Fruit fly (Drosophila melanogaster) whole organism, embryonic: Measurements from ENCODE around the gene Fmr1.
A peak's percentile ranks its signal among the peaks of the same experiment; 100 is the strongest.

Experiments
- Antp ChIP-seq: fragments of 200-800 bp; sonication (Bioruptor generic); optimal IDR thresholded peaks from 3 replicates; lab custom pipeline; 2016; ENCODE audit warnings: missing biosample characterization, missing genetic modification characterization
- Bdp1 ChIP-seq: fragments of 200-800 bp; sonication (Bioruptor generic); optimal IDR thresholded peaks from 3 replicates; lab custom pipeline; 2016; ENCODE audit warnings: missing biosample characterization, missing genetic modification characterization
- CG10366 ChIP-seq: fragments of 200-800 bp; sonication (Bioruptor generic); IDR thresholded peaks from 2 replicates; pipeline ENCODE4 v1.3.6; 2022; ENCODE audit warnings: missing biosample characterization, missing genetic modification characterization
- CG10565 ChIP-seq: fragments of 200-800 bp; sonication (Bioruptor generic); optimal IDR thresholded peaks from 3 replicates; lab custom pipeline; 2016; ENCODE audit warnings: missing biosample characterization, mild to moderate bottlenecking, missing genetic modification characterization
- CG11560 ChIP-seq: fragments of 200-800 bp; sonication (Bioruptor generic); IDR thresholded peaks from 3 replicates; pipeline ENCODE4 v1.3.6; 2022; ENCODE audit warnings: missing biosample characterization, missing genetic modification characterization
- CG12391 ChIP-seq: fragments of 200-800 bp; sonication (Bioruptor generic); optimal IDR thresholded peaks from 3 replicates; lab custom pipeline; 2018; ENCODE audit warnings: missing biosample characterization, mild to moderate bottlenecking, missing genetic modification characterization, moderate library complexity
- CG12744 ChIP-seq: fragments of 200-800 bp; sonication (Bioruptor generic); optimal IDR thresholded peaks from 2 replicates; lab custom pipeline; 2016; ENCODE audit warnings: missing biosample characterization, missing genetic modification characterization
- CG13123 ChIP-seq: fragments of 200-800 bp; sonication (Bioruptor generic); optimal IDR thresholded peaks from 2 replicates; lab custom pipeline; 2016; ENCODE audit warnings: missing biosample characterization, missing genetic modification characterization
- CG13287 ChIP-seq: fragments of 200-800 bp; sonication (Bioruptor generic); IDR thresholded peaks from 2 replicates; pipeline ENCODE4 v1.3.6; 2022; ENCODE audit warnings: missing biosample characterization, missing genetic modification characterization; ENCODE audit not compliant: partially characterized antibody
- CG14710 ChIP-seq: fragments of 200-800 bp; sonication (Bioruptor generic); optimal IDR thresholded peaks from 3 replicates; lab custom pipeline; 2019; ENCODE audit warnings: missing biosample characterization, mild to moderate bottlenecking, missing genetic modification characterization, moderate library complexity
- CG14965 ChIP-seq: fragments of 200-800 bp; sonication (Bioruptor generic); optimal IDR thresholded peaks from 2 replicates; lab custom pipeline; 2016; ENCODE audit warnings: missing biosample characterization, missing genetic modification characterization, borderline replicate concordance
- CG15073 ChIP-seq: fragments of 200-800 bp; sonication (Bioruptor generic); optimal IDR thresholded peaks from 2 replicates; lab custom pipeline; 2016; ENCODE audit warnings: missing biosample characterization, missing genetic modification characterization
- CG18764 ChIP-seq: fragments of 200-800 bp; sonication (Bioruptor generic); optimal IDR thresholded peaks from 3 replicates; lab custom pipeline; 2016; ENCODE audit warnings: missing biosample characterization, missing genetic modification characterization
- CG2120 ChIP-seq: fragments of 200-800 bp; sonication (Bioruptor generic); optimal IDR thresholded peaks from 3 replicates; lab custom pipeline; 2016; ENCODE audit warnings: missing biosample characterization, missing genetic modification characterization
- CG2712 ChIP-seq: fragments of 200-800 bp; optimal IDR thresholded peaks from 3 replicates; lab custom pipeline; 2019; ENCODE audit warnings: missing biosample characterization, mild to moderate bottlenecking, missing genetic modification characterization, moderate library complexity
- CG3065 ChIP-seq: fragments of 200-800 bp; sonication (Bioruptor generic); optimal IDR thresholded peaks from 2 replicates; lab custom pipeline; 2016; ENCODE audit warnings: missing biosample characterization, missing genetic modification characterization
- CG5245 ChIP-seq: fragments of 200-800 bp; sonication (Bioruptor generic); optimal IDR thresholded peaks from 3 replicates; lab custom pipeline; 2016; ENCODE audit warnings: missing biosample characterization, missing genetic modification characterization
- CG8290 ChIP-seq, 3 experiments: fragments of 200-800 bp; sonication (Bioruptor generic); optimal IDR thresholded peaks; 2 replicates each; lab custom pipeline; 2016 to 2019; ENCODE audit warnings: missing biosample characterization in 3 of 3, missing genetic modification characterization in 3 of 3, mild to moderate bottlenecking in 2 of 3, moderate library complexity in 1 of 3
- CG9817 ChIP-seq: fragments of 200-800 bp; sonication (Bioruptor generic); optimal IDR thresholded peaks from 2 replicates; lab custom pipeline; 2018; ENCODE audit warnings: missing biosample characterization, mild to moderate bottlenecking, missing genetic modification characterization, moderate library complexity
- CG9932 ChIP-seq: fragments of 200-800 bp; sonication (Bioruptor generic); IDR thresholded peaks from 2 replicates; pipeline ENCODE4 v1.3.6; 2022; ENCODE audit warnings: missing biosample characterization, missing genetic modification characterization
- D ChIP-seq, 2 experiments: fragments of 200-800 bp in 1 of 2; fragments of >200 bp in 1 of 2; sonication (Bioruptor generic) in 1 of 2; optimal IDR thresholded peaks; 2 replicates in 1 of 2; 3 replicates in 1 of 2; lab custom pipeline; 2017; ENCODE audit warnings: mild to moderate bottlenecking in 1 of 2, missing biosample characterization in 1 of 2, missing genetic modification characterization in 1 of 2, missing genetic modification reagents in 1 of 2
- Hmx ChIP-seq: fragments of 200-800 bp; sonication (Bioruptor generic); optimal IDR thresholded peaks from 2 replicates; lab custom pipeline; 2016; ENCODE audit warnings: missing biosample characterization, missing genetic modification characterization
- Hr78 ChIP-seq, 2 experiments: fragments of 200-800 bp in 1 of 2; fragments of >200 bp in 1 of 2; sonication (Bioruptor generic) in 1 of 2; optimal IDR thresholded peaks; 2 replicates each; lab custom pipeline; 2017 to 2019; ENCODE audit warnings: missing biosample characterization in 2 of 2, missing genetic modification characterization in 2 of 2, mild to moderate bottlenecking in 1 of 2, moderate library complexity in 1 of 2
- Pdp1 ChIP-seq, 2 experiments: fragments of 200-800 bp; sonication (Bioruptor generic); optimal IDR thresholded peaks; 3 replicates each; lab custom pipeline; 2016; ENCODE audit warnings: missing biosample characterization in 2 of 2, missing genetic modification characterization in 2 of 2, mild to moderate bottlenecking in 1 of 2, moderate library complexity in 1 of 2
- Ptx1 ChIP-seq: fragments of 200-800 bp; sonication (Bioruptor generic); IDR thresholded peaks from 2 replicates; pipeline ENCODE4 v1.3.6; 2022; ENCODE audit warnings: missing biosample characterization, missing genetic modification characterization
- abd-A ChIP-seq: fragments of 200-800 bp; sonication (Bioruptor generic); optimal IDR thresholded peaks from 3 replicates; lab custom pipeline; 2019; ENCODE audit warnings: missing biosample characterization, mild to moderate bottlenecking, missing genetic modification characterization, moderate library complexity
- ac ChIP-seq: fragments of 200-800 bp; sonication (Bioruptor generic); optimal IDR thresholded peaks from 3 replicates; lab custom pipeline; 2017; ENCODE audit warnings: missing biosample characterization, mild to moderate bottlenecking, missing genetic modification characterization
- ap ChIP-seq: fragments of 200-800 bp; sonication (Bioruptor generic); IDR thresholded peaks from 2 replicates; pipeline ENCODE4 v1.3.6; 2022; ENCODE audit warnings: missing biosample characterization, missing genetic modification characterization
- bsh ChIP-seq, 2 experiments: fragments of 200-800 bp; sonication (Bioruptor generic); optimal IDR thresholded peaks; 2 replicates each; lab custom pipeline; 2017 to 2018; ENCODE audit warnings: mild to moderate bottlenecking in 2 of 2, missing biosample characterization in 2 of 2, missing genetic modification characterization in 2 of 2, moderate library complexity in 1 of 2
- ems ChIP-seq: fragments of 200-800 bp; sonication (Bioruptor generic); optimal IDR thresholded peaks from 3 replicates; lab custom pipeline; 2016; ENCODE audit warnings: missing biosample characterization, missing genetic modification characterization
- fd102C ChIP-seq: fragments of 200-800 bp; sonication (Bioruptor generic); optimal IDR thresholded peaks from 2 replicates; lab custom pipeline; 2018; ENCODE audit warnings: missing biosample characterization, mild to moderate bottlenecking, missing genetic modification characterization, moderate library complexity
- gcm ChIP-seq: fragments of 200-800 bp; sonication (Bioruptor generic); optimal IDR thresholded peaks from 2 replicates; lab custom pipeline; 2019; ENCODE audit warnings: missing biosample characterization, mild to moderate bottlenecking, missing genetic modification characterization, moderate library complexity
- grn ChIP-seq: fragments of 200-800 bp; sonication (Bioruptor generic); optimal IDR thresholded peaks from 3 replicates; lab custom pipeline; 2017; ENCODE audit warnings: missing biosample characterization, missing genetic modification characterization
- ken ChIP-seq: fragments of 200-800 bp; sonication (Bioruptor generic); IDR thresholded peaks from 3 replicates; pipeline ENCODE4 v1.3.6; 2022; ENCODE audit warnings: missing biosample characterization, missing genetic modification characterization
- nau ChIP-seq: fragments of 200-800 bp; sonication (Bioruptor generic); optimal IDR thresholded peaks from 3 replicates; lab custom pipeline; 2017; ENCODE audit warnings: missing biosample characterization, mild to moderate bottlenecking, missing genetic modification characterization, missing genetic modification reagents
- nom ChIP-seq: fragments of 200-800 bp; sonication (Bioruptor generic); optimal IDR thresholded peaks from 2 replicates; lab custom pipeline; 2017; ENCODE audit warnings: missing biosample characterization, missing genetic modification characterization, mild to moderate bottlenecking, moderate library complexity, missing genetic modification reagents
- phol ChIP-seq: fragments of 200-800 bp; sonication (Bioruptor generic); optimal IDR thresholded peaks from 3 replicates; lab custom pipeline; 2018; ENCODE audit warnings: missing biosample characterization, mild to moderate bottlenecking, missing genetic modification characterization, moderate library complexity
- psq ChIP-seq: fragments of 200-800 bp; sonication (Bioruptor generic); optimal IDR thresholded peaks from 2 replicates; lab custom pipeline; 2017; ENCODE audit warnings: missing biosample characterization, missing genetic modification characterization
- sc ChIP-seq, 3 experiments: fragments of >200 bp in 2 of 3; fragments of 200-800 bp in 1 of 3; sonication (Bioruptor generic) in 1 of 3; optimal IDR thresholded peaks; 2 replicates in 2 of 3; 3 replicates in 1 of 3; lab custom pipeline; 2017; ENCODE audit warnings: mild to moderate bottlenecking in 1 of 3, missing biosample characterization in 1 of 3, missing genetic modification characterization in 1 of 3, missing genetic modification reagents in 1 of 3
- slou ChIP-seq: fragments of 200-800 bp; sonication (Bioruptor generic); optimal IDR thresholded peaks from 3 replicates; lab custom pipeline; 2016; ENCODE audit warnings: missing biosample characterization, missing genetic modification characterization
- sqz ChIP-seq: fragments of 200-800 bp; sonication (Bioruptor generic); optimal IDR thresholded peaks from 3 replicates; lab custom pipeline; 2018; ENCODE audit warnings: missing biosample characterization, mild to moderate bottlenecking, missing genetic modification characterization
- tna ChIP-seq: fragments of 200-800 bp; sonication (Bioruptor generic); IDR thresholded peaks from 2 replicates; pipeline ENCODE4 v1.3.6; 2022; ENCODE audit warnings: missing biosample characterization, missing genetic modification characterization; ENCODE audit not compliant: partially characterized antibody
- wek ChIP-seq: fragments of 200-800 bp; sonication (Bioruptor generic); optimal IDR thresholded peaks from 3 replicates; lab custom pipeline; 2018; ENCODE audit warnings: missing biosample characterization, mild to moderate bottlenecking, missing genetic modification characterization, moderate library complexity
- wor ChIP-seq: fragments of 200-800 bp; sonication (Bioruptor generic); IDR thresholded peaks from 2 replicates; pipeline ENCODE4 v1.3.6; 2022; ENCODE audit warnings: missing biosample characterization, missing genetic modification characterization
- zen ChIP-seq: fragments of 200-800 bp; sonication (Bioruptor generic); optimal IDR thresholded peaks from 3 replicates; lab custom pipeline; 2018; ENCODE audit warnings: missing biosample characterization, mild to moderate bottlenecking, missing genetic modification characterization, moderate library complexity
- zf30C ChIP-seq: fragments of 200-800 bp; sonication (Bioruptor generic); optimal IDR thresholded peaks from 3 replicates; lab custom pipeline; 2018; ENCODE audit warnings: missing biosample characterization, mild to moderate bottlenecking, missing genetic modification characterization

The Fmr1 gene

dm6 chr3R:10097531-10098295 lies 12.2 kb downstream of the Fmr1 start (continued):
- TF ChIP-seq fd102C = no peak
- peak; percentile 61 to 87 for TF ChIP-seq Pdp1 (GFP tag; optimal IDR thresholded peaks at IDR 0.05; lab: Kevin White, UChicago)
- TF ChIP-seq tna (GFP tag; lab: Robert Waterston, UW) = no peak
- no peak for TF ChIP-seq sc (optimal IDR thresholded peaks at IDR 0.05; lab: Kevin White, UChicago)
- TF ChIP-seq sc (GFP tag; optimal IDR thresholded peaks at IDR 0.05; lab: Kevin White, UChicago) = no peak
- peak; percentile 42; the same call in 1 of the 2 replicates for TF ChIP-seq CG10366 (GFP tag; lab: Robert Waterston, UW)
- TF ChIP-seq Hr78 (GFP tag; optimal IDR thresholded peaks at IDR 0.05; lab: Kevin White, UChicago) = peak in 1 of 2 experiments; percentile 88
- TF ChIP-seq grn = peak; percentile 29
- TF ChIP-seq Bdp1 (GFP tag; lab: Kevin White, UChicago) = peak; percentile 9
- TF ChIP-seq CG15073 = no peak
- TF ChIP-seq Ptx1 (GFP tag; lab: Robert Waterston, UW) = peak; percentile 73
- TF ChIP-seq CG13123 (GFP tag; lab: Kevin White, UChicago) = no peak
- TF ChIP-seq CG10565 = no peak
- no peak for TF ChIP-seq zf30C (GFP tag; lab: Kevin White, UChicago)
- TF ChIP-seq CG2120 = peak; percentile 90
- peak; percentile 57 for TF ChIP-seq nau
- 0 out of 3 replicates have a peak, but pooled peaks have one; percentile 22 for TF ChIP-seq CG11560 (tag; lab: Robert Waterston, UW)
- TF ChIP-seq CG13287 (GFP tag; lab: Robert Waterston, UW) = no peak; the same call in 1 of the 2 replicates
- TF ChIP-seq CG2712 (tag; lab: Kevin White, UChicago) = peak; percentile 67
- TF ChIP-seq phol (tag; lab: Kevin White, UChicago) = peak; percentile 62
- peak; percentile 39 for TF ChIP-seq wek (GFP tag; lab: Kevin White, UChicago)
- peak; percentile 71 for TF ChIP-seq CG9932 (GFP tag; lab: Robert Waterston, UW)
- 0 out of 2 replicates have a peak, but pooled peaks have one; percentile 40 for TF ChIP-seq ap (GFP tag; lab: Robert Waterston, UW)
- no peak for TF ChIP-seq CG8290 (GFP tag; optimal IDR thresholded peaks at IDR 0.05; lab: Kevin White, UChicago)
- peak in 1 of 2 experiments; percentile 71 for TF ChIP-seq CG8290 (tag; optimal IDR thresholded peaks at IDR 0.05; lab: Kevin White, UChicago)
- TF ChIP-seq CG14710 (tag; lab: Kevin White, UChicago) = peak; percentile 5
- peak in 1 of 2 experiments; percentile 42 for TF ChIP-seq bsh (GFP tag; optimal IDR thresholded peaks at IDR 0.05; lab: Kevin White, UChicago)
- TF ChIP-seq Hmx (GFP tag; lab: Kevin White, UChicago) = peak; percentile 29
- TF ChIP-seq slou (GFP tag; lab: Kevin White, UChicago) = no peak
- TF ChIP-seq psq = no peak
- peak; percentile 67 for TF ChIP-seq abd-A (tag; lab: Kevin White, UChicago)
- peak; percentile 77 for TF ChIP-seq Antp (GFP tag; lab: Kevin White, UChicago)
- TF ChIP-seq ken (GFP tag; lab: Robert Waterston, UW) = peak; percentile 51; the same call in 1 of the 3 replicates
- TF ChIP-seq CG18764 (GFP tag; lab: Kevin White, UChicago) = peak; percentile 37
- no peak for TF ChIP-seq wor (GFP tag; lab: Robert Waterston, UW)
- no peak for TF ChIP-seq D (optimal IDR thresholded peaks at IDR 0.05; lab: Kevin White, UChicago)
- TF ChIP-seq D (GFP tag; optimal IDR thresholded peaks at IDR 0.05; lab: Kevin White, UChicago) = peak; percentile 36
- TF ChIP-seq CG3065 (GFP tag; lab: Kevin White, UChicago) = no peak
- TF ChIP-seq CG14965 (GFP tag; lab: Kevin White, UChicago) = no peak
- no peak for TF ChIP-seq CG5245 (GFP tag; lab: Kevin White, UChicago)
- no peak for TF ChIP-seq ac (GFP tag; lab: Kevin White, UChicago)
- TF ChIP-seq nom (GFP tag; lab: Kevin White, UChicago) = no peak
- peak; percentile 10 for TF ChIP-seq zen
- peak; percentile 74 for TF ChIP-seq CG9817 (tag; lab: Kevin White, UChicago)
- TF ChIP-seq ems (GFP tag; lab: Kevin White, UChicago) = peak; percentile 42
- TF ChIP-seq gcm (GFP tag; lab: Kevin White, UChicago) = peak; percentile 24
- peak; percentile 45 for TF ChIP-seq sqz (GFP tag; lab: Kevin White, UChicago)
- TF ChIP-seq CG12391 (tag; lab: Kevin White, UChicago) = peak; percentile 65
- no peak for TF ChIP-seq CG12744 (GFP tag; lab: Kevin White, UChicago)
